Worm (Caenorhabditis elegans): ENCODE results near the gene cdh-4.

ce11 chrIII:4502559-4503240 lies 17.5 kb upstream of the cdh-4 start:
- TF ChIP-seq ama-1 (optimal IDR thresholded peaks at IDR 0.05), result no peak
- no peak for TF ChIP-seq flt-1 (GFP tag; IDR thresholded peaks at IDR 0.05)
- no peak for TF ChIP-seq ets-7 (tag; optimal IDR thresholded peaks at IDR 0.05)
- TF ChIP-seq ceh-13 (GFP tag; optimal IDR thresholded peaks at IDR 0.05), result no peak
- no peak for TF ChIP-seq F13C5.2 (tag; optimal IDR thresholded peaks at IDR 0.05)
- TF ChIP-seq ceh-36 (tag; optimal IDR thresholded peaks at IDR 0.05), result no peak
- TF ChIP-seq tbx-11 (GFP tag; IDR thresholded peaks at IDR 0.05), result no peak
- TF ChIP-seq hmg-4 (GFP tag; optimal IDR thresholded peaks at IDR 0.05), result peak; percentile 60
- no peak for TF ChIP-seq hmbx-1 (tag; optimal IDR thresholded peaks at IDR 0.05)
- no peak for TF ChIP-seq pes-1 (GFP tag; IDR thresholded peaks at IDR 0.05)
- TF ChIP-seq B0310.2 (tag; optimal IDR thresholded peaks at IDR 0.05), result peak; percentile 39
- TF ChIP-seq tbx-37 (GFP tag; conservative IDR thresholded peaks at IDR 0.05), result no peak
